Fruit fly (Drosophila melanogaster): ENCODE data around the gene CG32532.

The CG32532 gene

DNA sequence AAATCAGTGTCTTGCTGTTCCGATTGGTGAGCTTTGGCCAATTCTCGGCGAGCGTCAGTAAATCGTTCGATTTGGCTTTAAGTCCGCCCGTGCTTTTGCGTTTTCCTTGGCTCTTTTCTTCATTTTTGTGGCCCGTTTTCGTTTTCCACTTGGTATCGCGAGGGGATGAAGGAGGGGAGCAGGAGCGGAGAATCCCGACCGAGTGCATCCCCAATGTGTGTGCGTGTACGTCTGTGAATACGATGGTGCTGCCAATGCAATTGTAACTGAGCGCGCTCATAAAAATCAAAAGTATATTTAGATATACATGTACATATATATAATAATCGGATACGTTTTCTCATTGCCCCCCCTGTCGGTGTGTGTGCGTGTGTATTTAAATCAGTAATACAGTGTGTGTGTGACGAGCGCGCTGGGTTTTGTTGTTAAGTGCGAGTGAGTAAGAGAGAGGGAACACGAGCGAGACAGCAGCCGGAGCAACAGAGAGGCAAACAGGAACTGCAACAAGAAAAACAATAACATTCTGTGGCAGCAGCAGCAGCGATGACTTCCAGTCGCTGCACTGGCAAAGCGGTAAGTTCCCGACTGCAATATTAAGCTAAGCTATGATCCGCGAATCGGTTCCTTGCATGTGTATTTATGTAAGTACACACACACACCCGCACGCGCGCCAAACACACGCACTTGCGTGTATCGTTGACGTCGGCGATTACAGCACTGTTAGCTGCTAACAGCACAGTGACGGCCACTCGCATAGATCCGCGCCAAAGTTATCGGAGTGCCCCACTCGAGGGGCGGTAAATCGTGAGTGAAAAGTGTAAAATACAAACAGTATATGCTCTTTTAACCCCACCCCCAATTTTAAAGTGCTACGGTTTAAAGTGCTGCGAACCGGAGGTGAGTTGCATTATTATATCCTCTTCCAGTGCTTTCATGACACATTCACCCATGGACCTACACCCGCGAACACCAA lies 51.4 kb downstream of the CG32532 start:
- no peak for TF ChIP-seq Dfd (GFP tag; optimal IDR thresholded peaks at IDR 0.05)
- TF ChIP-seq Hnf4 (GFP tag; optimal IDR thresholded peaks at IDR 0.05): no peak
- TF ChIP-seq Jra (GFP tag; optimal IDR thresholded peaks at IDR 0.05): no peak
- peak; percentile 28 for TF ChIP-seq woc (GFP tag; optimal IDR thresholded peaks at IDR 0.05)
- TF ChIP-seq ey (GFP tag; optimal IDR thresholded peaks at IDR 0.05): peak; percentile 54
- TF ChIP-seq CG32264 (GFP tag; optimal IDR thresholded peaks at IDR 0.05): no peak
- TF ChIP-seq brk (GFP tag; optimal IDR thresholded peaks at IDR 0.05): no peak
- peak; percentile 26 for TF ChIP-seq OdsH (GFP tag; optimal IDR thresholded peaks at IDR 0.05)
- peak; percentile 76 for TF ChIP-seq N (GFP tag; optimal IDR thresholded peaks at IDR 0.05)
- no peak for TF ChIP-seq Dif (GFP tag; optimal IDR thresholded peaks at IDR 0.05; ENCODE audit: partially characterized antibody)
- no peak for TF ChIP-seq dl (GFP tag; optimal IDR thresholded peaks at IDR 0.05; ENCODE audit: insufficient read depth in 1 of 2, partially characterized antibody in 2 of 2)
- no peak for TF ChIP-seq Hr83 (GFP tag; optimal IDR thresholded peaks at IDR 0.05; ENCODE audit: poor library complexity, severe bottlenecking)
- TF ChIP-seq rgr (GFP tag; optimal IDR thresholded peaks at IDR 0.05): peak; percentile 41
- TF ChIP-seq lola (GFP tag; optimal IDR thresholded peaks at IDR 0.05): no peak
- peak; percentile 36 for TF ChIP-seq sv (GFP tag; optimal IDR thresholded peaks at IDR 0.05)
- TF ChIP-seq HLH106 (tag; optimal IDR thresholded peaks at IDR 0.05): peak; percentile 58
- TF ChIP-seq foxo (GFP tag; optimal IDR thresholded peaks at IDR 0.05): peak in 1 of 2 experiments; percentile 62
- TF ChIP-seq dmrt93B (GFP tag; optimal IDR thresholded peaks at IDR 0.05): no peak
- no peak for TF ChIP-seq Mio (GFP tag; optimal IDR thresholded peaks at IDR 0.05)
- no peak for TF ChIP-seq CG9705 (GFP tag; optimal IDR thresholded peaks at IDR 0.05)
- TF ChIP-seq jim (GFP tag; optimal IDR thresholded peaks at IDR 0.05): no peak
- peak; percentile 47 for TF ChIP-seq br (GFP tag; optimal IDR thresholded peaks at IDR 0.05)
- no peak for TF ChIP-seq sage (GFP tag; optimal IDR thresholded peaks at IDR 0.05)
- peak; percentile 65 for TF ChIP-seq fru (GFP tag; optimal IDR thresholded peaks at IDR 0.05)
- peak; percentile 30 for TF ChIP-seq Sp1 (GFP tag; optimal IDR thresholded peaks at IDR 0.05)
- TF ChIP-seq h (GFP tag; optimal IDR thresholded peaks at IDR 0.05): peak; percentile 18
- peak; percentile 36 for TF ChIP-seq Rel (GFP tag; optimal IDR thresholded peaks at IDR 0.05)
- peak; percentile 93 for TF ChIP-seq Rel (tag; optimal IDR thresholded peaks at IDR 0.05)

DNA sequence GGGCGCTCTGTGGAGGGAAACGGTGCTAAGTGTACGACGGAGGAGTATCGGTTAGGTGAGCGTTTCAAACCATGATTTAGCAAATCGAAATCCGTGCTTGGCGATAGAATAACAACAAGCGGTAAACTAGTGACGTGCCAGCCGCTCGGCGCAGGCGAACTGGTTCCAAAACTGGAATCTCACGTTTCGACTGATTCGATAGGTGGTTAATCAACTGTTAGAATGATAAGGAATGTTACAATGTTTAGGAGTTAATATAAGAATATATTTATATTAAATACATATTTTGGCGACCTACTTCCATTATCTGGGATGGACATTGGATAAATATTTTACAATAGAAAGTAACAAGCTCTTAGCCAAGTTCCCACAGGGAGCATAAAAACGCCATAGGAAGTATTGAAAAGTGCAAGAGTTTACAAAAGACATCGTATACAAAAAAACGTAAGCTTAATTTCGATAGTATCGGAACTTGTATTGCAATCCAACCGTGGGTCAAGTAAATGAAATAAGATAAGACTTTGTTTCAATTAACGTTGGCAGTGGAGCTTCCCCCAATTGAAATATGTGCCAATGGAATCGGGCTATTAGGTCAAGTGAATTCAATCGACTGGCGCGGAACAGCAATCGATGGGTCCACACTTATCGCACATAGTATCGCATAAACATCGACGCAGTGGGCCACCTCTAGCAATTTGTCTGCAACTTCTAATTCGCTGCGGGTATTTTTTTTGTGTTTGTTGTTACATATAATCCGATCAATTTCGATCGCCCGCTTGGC lies 52.3 kb downstream of the CG32532 start, which contains the start of the genes ksh, CG14200 and Pfrx:
ksh (minus strand) TSS at position 163 of the 781 bp plus-strand sequence.
CG14200 (plus strand) TSS at position 676 of the 781 bp plus-strand sequence.
Pfrx (plus strand) TSS at position 676 of the 781 bp plus-strand sequence.
- TF ChIP-seq h (GFP tag; optimal IDR thresholded peaks at IDR 0.05) (no peak), CrebA (GFP tag; optimal IDR thresholded peaks at IDR 0.05; ENCODE audit: borderline replicate concordance) (no peak), N (GFP tag; optimal IDR thresholded peaks at IDR 0.05) (peak; percentile 86), ey (GFP tag; optimal IDR thresholded peaks at IDR 0.05) (no peak), OdsH (GFP tag; optimal IDR thresholded peaks at IDR 0.05) (no peak), lola (GFP tag; optimal IDR thresholded peaks at IDR 0.05) (peak; percentile 82), Hr78 (GFP tag; optimal IDR thresholded peaks at IDR 0.05) (peak; percentile 47), usp (GFP tag; optimal IDR thresholded peaks at IDR 0.05) (no peak), Sp1 (GFP tag; optimal IDR thresholded peaks at IDR 0.05) (no peak), HLH106 (tag; optimal IDR thresholded peaks at IDR 0.05) (peak; percentile 0), Hr83 (GFP tag; optimal IDR thresholded peaks at IDR 0.05; ENCODE audit: poor library complexity, severe bottlenecking) (peak; percentile 24), sage (GFP tag; optimal IDR thresholded peaks at IDR 0.05) (no peak), CG32264 (GFP tag; optimal IDR thresholded peaks at IDR 0.05) (no peak)

DNA sequence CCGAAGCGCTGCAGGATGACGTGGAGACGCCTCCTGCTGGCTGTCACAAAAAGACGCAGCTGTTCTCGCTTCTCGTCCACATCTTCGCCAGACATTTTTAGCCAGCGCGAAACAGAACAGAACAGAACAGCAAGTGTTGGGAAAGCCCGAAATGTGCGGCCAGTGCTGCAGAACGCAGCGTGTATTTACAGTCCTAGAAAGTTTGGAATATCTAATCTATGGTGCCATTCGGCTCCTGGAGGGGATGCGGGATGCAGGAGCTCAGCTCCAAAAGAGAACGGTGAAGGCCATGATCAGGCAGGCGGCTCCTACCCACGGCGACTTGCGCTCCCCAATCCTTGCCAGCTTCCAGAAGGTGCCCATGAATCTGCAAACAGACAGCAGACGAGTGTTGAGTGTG lies 53.0 kb downstream of the CG32532 start, which contains the start of gene CG12204:
CG12204 (minus strand) TSS at position 117 of the 400 bp plus-strand sequence.
- TF ChIP-seq jim (GFP tag; optimal IDR thresholded peaks at IDR 0.05): no peak
- no peak for TF ChIP-seq dl (GFP tag; optimal IDR thresholded peaks at IDR 0.05; ENCODE audit: insufficient read depth in 1 of 2, partially characterized antibody in 2 of 2)
- TF ChIP-seq GATAd (GFP tag; optimal IDR thresholded peaks at IDR 0.05): no peak
- TF ChIP-seq br (GFP tag; optimal IDR thresholded peaks at IDR 0.05): no peak
- no peak for TF ChIP-seq Dif (GFP tag; optimal IDR thresholded peaks at IDR 0.05; ENCODE audit: partially characterized antibody)
- TF ChIP-seq brk (GFP tag; optimal IDR thresholded peaks at IDR 0.05): no peak
- TF ChIP-seq HLH106 (tag; optimal IDR thresholded peaks at IDR 0.05): peak; percentile 25
- no peak for TF ChIP-seq fru (GFP tag; optimal IDR thresholded peaks at IDR 0.05)
- no peak for TF ChIP-seq h (GFP tag; optimal IDR thresholded peaks at IDR 0.05)
- TF ChIP-seq psq (GFP tag; optimal IDR thresholded peaks at IDR 0.05): no peak
- no peak for TF ChIP-seq Mio (GFP tag; optimal IDR thresholded peaks at IDR 0.05)
- TF ChIP-seq tai (GFP tag; optimal IDR thresholded peaks at IDR 0.05): no peak
- TF ChIP-seq Vsx2 (GFP tag; optimal IDR thresholded peaks at IDR 0.05; ENCODE audit: partially characterized antibody): no peak
- TF ChIP-seq woc (GFP tag; optimal IDR thresholded peaks at IDR 0.05): no peak
- no peak for TF ChIP-seq CG32264 (GFP tag; optimal IDR thresholded peaks at IDR 0.05)
- no peak for TF ChIP-seq pan (optimal IDR thresholded peaks at IDR 0.05)
- TF ChIP-seq Myc (optimal IDR thresholded peaks at IDR 0.05): no peak
- TF ChIP-seq CrebA (GFP tag; optimal IDR thresholded peaks at IDR 0.05; ENCODE audit: borderline replicate concordance): no peak
- no peak for TF ChIP-seq Jra (GFP tag; optimal IDR thresholded peaks at IDR 0.05)
- peak; percentile 18 for TF ChIP-seq Sp1 (GFP tag; optimal IDR thresholded peaks at IDR 0.05)
- TF ChIP-seq ey (GFP tag; optimal IDR thresholded peaks at IDR 0.05): peak; percentile 13
- no peak for TF ChIP-seq Abd-B (GFP tag; optimal IDR thresholded peaks at IDR 0.05)
- peak; percentile 50 for TF ChIP-seq rgr (GFP tag; optimal IDR thresholded peaks at IDR 0.05)
- no peak for TF ChIP-seq Dfd (GFP tag; optimal IDR thresholded peaks at IDR 0.05)
- TF ChIP-seq Hr78 (GFP tag; optimal IDR thresholded peaks at IDR 0.05): no peak
- TF ChIP-seq lola (GFP tag; optimal IDR thresholded peaks at IDR 0.05): no peak
- TF ChIP-seq usp (GFP tag; optimal IDR thresholded peaks at IDR 0.05): no peak
- TF ChIP-seq sv (GFP tag; optimal IDR thresholded peaks at IDR 0.05): no peak
